Worm (Caenorhabditis elegans) whole organism, L1 larva: ENCODE measurements around the gene C35C5.9.

Source experiments
- C04F5.9 ChIP-seq: sonication (generic microtip); optimal IDR thresholded peaks from 2 replicates; lab custom pipeline; 2016; ENCODE audit warnings: missing genetic modification characterization, missing compliant biosample characterization
- C34B4.2 ChIP-seq: sonication (generic microtip); optimal IDR thresholded peaks from 2 replicates; lab custom pipeline; 2017; ENCODE audit warnings: mild to moderate bottlenecking, missing genetic modification characterization, missing compliant biosample characterization
- F16B12.6 ChIP-seq: fragments of 150-350 bp; optimal IDR thresholded peaks from 2 replicates; lab custom pipeline; 2014; ENCODE audit warnings: missing biosample characterization, missing genetic modification characterization
- aly-2 ChIP-seq: fragments of 150-350 bp; optimal IDR thresholded peaks from 2 replicates; lab custom pipeline; 2014; ENCODE audit warnings: missing biosample characterization, missing genetic modification characterization
- blmp-1 ChIP-seq: fragments of 150-350 bp; optimal IDR thresholded peaks from 2 replicates; lab custom pipeline; 2014; ENCODE audit warnings: missing biosample characterization, missing genetic modification characterization
- ceh-8 ChIP-seq: fragments of 200-800 bp; sonication (Bioruptor generic); optimal IDR thresholded peaks from 2 replicates; lab custom pipeline; 2018; ENCODE audit warnings: mild to moderate bottlenecking, missing genetic modification characterization, moderate library complexity, missing compliant biosample characterization
- ceh-88 ChIP-seq: fragments of 200-800 bp; sonication (Bioruptor generic); IDR thresholded peaks from 2 replicates; pipeline ENCODE4 v1.3.6; 2022; ENCODE audit warnings: missing genetic modification characterization, missing compliant biosample characterization
- ces-1 ChIP-seq: fragments of 150-350 bp; optimal IDR thresholded peaks from 2 replicates; lab custom pipeline; 2014; ENCODE audit warnings: missing biosample characterization, missing genetic modification reagents, missing genetic modification characterization
- dpl-1 ChIP-seq, 3 experiments: fragments of 150-350 bp in 2 of 3; sonication (generic microtip) in 1 of 3; optimal IDR thresholded peaks; 2 replicates each; lab custom pipeline; 2014 to 2017; ENCODE audit warnings: missing biosample characterization in 3 of 3, missing genetic modification characterization in 3 of 3, missing genetic modification reagents in 3 of 3
- efl-1 ChIP-seq, 4 experiments: fragments of 150-350 bp; optimal IDR thresholded peaks in 3 of 4; peaks in 1 of 4; 1 replicate in 1 of 4; 2 replicates in 3 of 4; lab custom pipeline; 2014; ENCODE audit warnings: missing biosample characterization in 2 of 4, missing genetic modification characterization in 2 of 4, missing genetic modification reagents in 2 of 4
- elt-3 ChIP-seq, 6 experiments: fragments of 150-350 bp in 1 of 6; sonication (generic microtip); optimal IDR thresholded peaks; 2 replicates each; lab custom pipeline; 2017 to 2018; ENCODE audit warnings: missing biosample characterization in 6 of 6, missing genetic modification characterization in 6 of 6, inconsistent platforms in 1 of 6
- hlh-4 ChIP-seq: sonication (generic microtip); optimal IDR thresholded peaks from 2 replicates; lab custom pipeline; 2016; ENCODE audit warnings: mild to moderate bottlenecking, missing genetic modification characterization, missing compliant biosample characterization
- irx-1 ChIP-seq: sonication (generic microtip); optimal IDR thresholded peaks from 2 replicates; lab custom pipeline; 2016; ENCODE audit warnings: missing genetic modification characterization, missing compliant biosample characterization
- lin-14 ChIP-seq: fragments of 200-800 bp; sonication (Bioruptor generic); optimal IDR thresholded peaks from 2 replicates; lab custom pipeline; 2018; ENCODE audit warnings: mild to moderate bottlenecking, missing genetic modification characterization, moderate library complexity, missing compliant biosample characterization
- lin-35 ChIP-seq, 2 experiments: fragments of 150-350 bp; optimal IDR thresholded peaks; 2 replicates each; lab custom pipeline; 2014; ENCODE audit warnings: missing biosample characterization in 2 of 2, missing genetic modification characterization in 2 of 2, missing genetic modification reagents in 2 of 2
- lir-3 ChIP-seq: sonication (generic microtip); optimal IDR thresholded peaks from 2 replicates; lab custom pipeline; 2016; ENCODE audit warnings: mild to moderate bottlenecking, missing genetic modification characterization, moderate library complexity, missing compliant biosample characterization; ENCODE audit not compliant: poor library complexity
- mdl-1 ChIP-seq, 2 experiments: fragments of 150-350 bp; optimal IDR thresholded peaks; 2 replicates each; lab custom pipeline; 2014 to 2017; ENCODE audit warnings: missing biosample characterization in 2 of 2, missing genetic modification characterization in 2 of 2, inconsistent platforms in 1 of 2
- mep-1 ChIP-seq: fragments of 150-350 bp; optimal IDR thresholded peaks from 2 replicates; lab custom pipeline; 2014; ENCODE audit warnings: missing biosample characterization, missing genetic modification characterization
- nhr-19 ChIP-seq: fragments of 200-800 bp; sonication (Bioruptor generic); conservative IDR thresholded peaks from 2 replicates; pipeline ENCODE4 v1.3.6; 2022; ENCODE audit warnings: missing genetic modification characterization, missing compliant biosample characterization
- nhr-20 ChIP-seq: sonication (generic microtip); optimal IDR thresholded peaks from 2 replicates; lab custom pipeline; 2016; ENCODE audit warnings: mild to moderate bottlenecking, missing genetic modification characterization, missing compliant biosample characterization
- nhr-28 ChIP-seq: fragments of 150-350 bp; optimal IDR thresholded peaks from 2 replicates; lab custom pipeline; 2014; ENCODE audit warnings: missing biosample characterization, missing genetic modification characterization
- nhr-47 ChIP-seq: sonication (generic microtip); optimal IDR thresholded peaks from 2 replicates; lab custom pipeline; 2016; ENCODE audit warnings: mild to moderate bottlenecking, missing genetic modification characterization, moderate library complexity, missing compliant biosample characterization
- nhr-71 ChIP-seq: sonication (generic microtip); optimal IDR thresholded peaks from 2 replicates; lab custom pipeline; 2016; ENCODE audit warnings: mild to moderate bottlenecking, missing genetic modification characterization, moderate library complexity, missing compliant biosample characterization
- nhr-84 ChIP-seq: sonication (generic microtip); optimal IDR thresholded peaks from 2 replicates; lab custom pipeline; 2017; ENCODE audit warnings: missing biosample characterization, missing genetic modification characterization
- nhr-85 ChIP-seq: sonication (generic microtip); peaks from one replicate; lab custom pipeline; 2016; ENCODE audit warnings: missing genetic modification characterization, inconsistent platforms, missing compliant biosample characterization
- nhr-90 ChIP-seq: sonication (generic microtip); optimal IDR thresholded peaks from 2 replicates; lab custom pipeline; 2016; ENCODE audit warnings: mild to moderate bottlenecking, missing genetic modification characterization, missing compliant biosample characterization; ENCODE audit not compliant: poor library complexity
- pag-3 ChIP-seq: sonication (generic microtip); optimal IDR thresholded peaks from 2 replicates; lab custom pipeline; 2017; ENCODE audit warnings: missing genetic modification characterization, mild to moderate bottlenecking, missing compliant biosample characterization, antibody characterized with exemption, borderline replicate concordance; ENCODE audit not compliant: insufficient read depth
- pax-3 ChIP-seq: fragments of 200-800 bp; sonication (Bioruptor generic); optimal IDR thresholded peaks from 2 replicates; lab custom pipeline; 2018; ENCODE audit warnings: mild to moderate bottlenecking, missing genetic modification characterization, moderate library complexity, missing compliant biosample characterization
- snu-23 ChIP-seq: sonication (generic microtip); optimal IDR thresholded peaks from 2 replicates; lab custom pipeline; 2016; ENCODE audit warnings: missing genetic modification characterization, missing compliant biosample characterization
- sptf-1 ChIP-seq: fragments of 150-350 bp; optimal IDR thresholded peaks from 2 replicates; lab custom pipeline; 2014; ENCODE audit warnings: missing biosample characterization, missing genetic modification characterization
- tbx-2 ChIP-seq: sonication (generic microtip); optimal IDR thresholded peaks from 2 replicates; lab custom pipeline; 2016; ENCODE audit warnings: missing genetic modification characterization, missing compliant biosample characterization
- unc-86 ChIP-seq: sonication (generic microtip); optimal IDR thresholded peaks from 2 replicates; lab custom pipeline; 2016; ENCODE audit warnings: missing genetic modification characterization, missing compliant biosample characterization
- xbp-1 ChIP-seq: sonication (generic microtip); optimal IDR thresholded peaks from 2 replicates; lab custom pipeline; 2016; ENCODE audit warnings: missing genetic modification characterization, missing compliant biosample characterization

Gene C35C5.9

DNA sequence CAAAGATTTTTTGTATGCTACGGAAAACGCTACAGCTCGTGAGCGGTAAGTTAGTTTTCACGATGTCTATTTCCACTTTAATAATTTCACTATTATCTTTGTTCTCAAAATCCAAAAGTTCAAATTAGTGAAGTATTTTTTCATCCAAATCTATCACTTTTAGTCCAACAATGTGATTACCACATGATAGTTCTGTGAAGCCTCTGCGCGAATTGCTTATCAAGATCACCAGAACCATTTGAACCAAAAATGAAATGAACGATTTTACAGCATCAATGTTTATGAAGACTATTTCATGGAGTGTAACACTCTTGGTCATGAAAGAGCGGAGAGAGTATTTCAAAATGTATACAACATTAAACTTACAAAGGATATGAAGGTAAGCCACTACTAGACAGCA is 1.9 kb upstream of the C35C5.9 start:
- no peak for TF ChIP-seq nhr-47 (tag; lab: Kevin White, UChicago)
- no peak for TF ChIP-seq C34B4.2 (tag; lab: Kevin White, UChicago)
- no peak for TF ChIP-seq nhr-90
- no peak for TF ChIP-seq efl-1 (optimal IDR thresholded peaks at IDR 0.05; lab: Kevin White, UChicago)
- TF ChIP-seq efl-1 (GFP tag; optimal IDR thresholded peaks at IDR 0.05 in 1 of 2; lab: Kevin White, UChicago) = peak in 1 of 2 experiments; percentile 18
- no peak for TF ChIP-seq nhr-84
- TF ChIP-seq snu-23 (GFP tag; lab: Kevin White, UChicago) = no peak
- no peak for TF ChIP-seq sptf-1 (tag; lab: Kevin White, UChicago)
- no peak for TF ChIP-seq ces-1
- TF ChIP-seq xbp-1 (tag; lab: Kevin White, UChicago) = no peak
- TF ChIP-seq tbx-2 = no peak
- no peak for TF ChIP-seq mdl-1 (tag; optimal IDR thresholded peaks at IDR 0.05; lab: Kevin White, UChicago)
- no peak for TF ChIP-seq mep-1 (tag; lab: Kevin White, UChicago)
- TF ChIP-seq lir-3 (tag; lab: Kevin White, UChicago) = no peak
- TF ChIP-seq dpl-1 (GFP tag; optimal IDR thresholded peaks at IDR 0.05; lab: Kevin White, UChicago) = no peak
- no peak for TF ChIP-seq irx-1 (tag; lab: Kevin White, UChicago)
- no peak for TF ChIP-seq lin-35 (GFP tag; optimal IDR thresholded peaks at IDR 0.05; lab: Kevin White, UChicago)
- TF ChIP-seq ceh-88 = no peak
- TF ChIP-seq elt-3 (tag; optimal IDR thresholded peaks at IDR 0.05; lab: Kevin White, UChicago) = peak in 2 of 6 experiments; percentile 11 to 73
- peak; percentile 62 for TF ChIP-seq blmp-1 (tag; lab: Kevin White, UChicago)
- TF ChIP-seq aly-2 (tag; lab: Kevin White, UChicago) = no peak
- no peak for TF ChIP-seq lin-14 (GFP tag; lab: Kevin White, UChicago)
- no peak for TF ChIP-seq unc-86 (tag; lab: Kevin White, UChicago)
- TF ChIP-seq C04F5.9 (tag; lab: Kevin White, UChicago) = no peak
- TF ChIP-seq hlh-4 (tag; lab: Kevin White, UChicago) = no peak
- 0 out of 2 replicates have a peak, but pooled peaks have one; percentile 35 for TF ChIP-seq nhr-19 (GFP tag; lab: Robert Waterston, UW)
- TF ChIP-seq nhr-85 (tag; lab: Kevin White, UChicago) = peak; percentile 13
- peak; percentile 52 for TF ChIP-seq nhr-20 (tag; lab: Kevin White, UChicago)
- TF ChIP-seq, all 84 proteins: peak for 6

- TF ChIP-seq efl-1 (optimal IDR thresholded peaks at IDR 0.05; lab: Kevin White, UChicago) = no peak
- peak in 1 of 2 experiments; percentile 86 for TF ChIP-seq efl-1 (GFP tag; optimal IDR thresholded peaks at IDR 0.05 in 1 of 2; lab: Kevin White, UChicago)
- TF ChIP-seq dpl-1 (GFP tag; optimal IDR thresholded peaks at IDR 0.05; lab: Kevin White, UChicago) = no peak
- no peak for TF ChIP-seq pax-3 (tag; lab: Kevin White, UChicago)
- TF ChIP-seq nhr-90 = peak; percentile 51
- peak; percentile 17 for TF ChIP-seq nhr-71 (tag; lab: Kevin White, UChicago)
- peak in 1 of 2 experiments; percentile 0 for TF ChIP-seq lin-35 (GFP tag; optimal IDR thresholded peaks at IDR 0.05; lab: Kevin White, UChicago)
Observed at ce11 chrX:11537240-11537764, 934 bp downstream of the C35C5.9 start, which contains the start of gene gcp-2.2. Gene gcp-2.2 (plus strand): TSS chrX:11537714.

DNA sequence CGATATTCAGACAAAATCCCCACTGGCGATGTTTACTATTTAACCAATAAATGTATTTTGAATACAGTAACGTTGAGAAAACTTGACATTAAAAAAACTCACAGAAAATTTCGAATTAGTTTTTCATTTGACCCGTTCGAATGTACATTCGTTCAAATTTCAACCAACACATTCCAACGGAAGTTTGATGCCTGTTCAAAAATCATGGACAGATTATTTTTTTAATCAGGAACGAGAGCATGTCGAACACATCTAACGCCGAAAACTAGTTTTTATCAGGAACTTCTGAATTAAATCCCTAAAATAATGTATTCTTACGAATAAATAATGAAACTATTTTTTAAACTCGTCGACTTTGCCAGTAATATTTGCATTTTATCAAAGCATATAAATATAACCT is 5.3 kb downstream of the C35C5.9 start:
- no peak for TF ChIP-seq ceh-8 (GFP tag; lab: Kevin White, UChicago)
- TF ChIP-seq pag-3 (tag; lab: Kevin White, UChicago) = no peak
- no peak for TF ChIP-seq nhr-47 (tag; lab: Kevin White, UChicago)
- TF ChIP-seq nhr-28 (tag; lab: Kevin White, UChicago) = no peak
- TF ChIP-seq dpl-1 (GFP tag; optimal IDR thresholded peaks at IDR 0.05; lab: Kevin White, UChicago) = no peak
- TF ChIP-seq F16B12.6 (tag; lab: Kevin White, UChicago) = no peak
